Fruit fly (Drosophila melanogaster): ENCODE data around the gene Ide.

- no peak for TF ChIP-seq Ets21C (GFP tag; optimal IDR thresholded peaks at IDR 0.05)
- no peak for TF ChIP-seq CG1621 (tag; optimal IDR thresholded peaks at IDR 0.05)
- TF ChIP-seq CG32006 (GFP tag; optimal IDR thresholded peaks at IDR 0.05), result no peak
- no peak for TF ChIP-seq Gug (GFP tag; IDR thresholded peaks at IDR 0.05)
- no peak for TF ChIP-seq Blimp-1 (GFP tag; optimal IDR thresholded peaks at IDR 0.05)
- TF ChIP-seq esn (GFP tag; optimal IDR thresholded peaks at IDR 0.05), result no peak
- TF ChIP-seq CG3919 (GFP tag; optimal IDR thresholded peaks at IDR 0.05), result no peak
- TF ChIP-seq CG8319 (GFP tag; optimal IDR thresholded peaks at IDR 0.05), result no peak
- no peak for TF ChIP-seq CG6792 (GFP tag; optimal IDR thresholded peaks at IDR 0.05)
- no peak for TF ChIP-seq Lpt (GFP tag; optimal IDR thresholded peaks at IDR 0.05)
- no peak for TF ChIP-seq Sox14 (GFP tag; optimal IDR thresholded peaks at IDR 0.05)
- peak; percentile 5 for TF ChIP-seq Eip78C (GFP tag)
- TF ChIP-seq CG11294 (GFP tag; IDR thresholded peaks at IDR 0.05), result no peak
- TF ChIP-seq CG34406 (GFP tag; optimal IDR thresholded peaks at IDR 0.05), result no peak
Observed at dm6 chr3L:20404515-20404914, 28.8 kb upstream of the Ide start.

All from whole organism, prepupa.